Worm (Caenorhabditis elegans) whole organism, L4/young adult: ENCODE data around the gene popl-1.

Source experiments
- W03F9.2 ChIP-seq: fragments of 150-350 bp; optimal IDR thresholded peaks from 2 replicates; lab custom pipeline; 2014; ENCODE audit warnings: missing biosample characterization, missing genetic modification characterization
- him-1 ChIP-seq: sonication (generic microtip); optimal IDR thresholded peaks from 2 replicates; lab custom pipeline; 2016; ENCODE audit warnings: missing genotype, missing genetic modification reagents, missing genetic modification characterization, missing compliant biosample characterization

ce11 chrIII:6453665-6454064, 22.9 kb upstream of the popl-1 start:
- TF ChIP-seq him-1 (no peak), W03F9.2 (peak; percentile 81)
